Worm (Caenorhabditis elegans): Measurements from ENCODE around the gene K12H4.3.

The K12H4.3 gene

ce11 chrIII:8093079-8093623 lies 47.3 kb downstream of the K12H4.3 start, which contains the start of gene K06H7.2:
Gene K06H7.2, plus strand, starts transcription at chrIII:8093573.
- TF ChIP-seq nhr-28 (tag; optimal IDR thresholded peaks at IDR 0.05) (no peak), mab-5 (tag; optimal IDR thresholded peaks at IDR 0.05) (no peak), lin-13 (tag; optimal IDR thresholded peaks at IDR 0.05) (no peak), snpc-4 (tag; optimal IDR thresholded peaks at IDR 0.05) (no peak), unc-120 (tag; optimal IDR thresholded peaks at IDR 0.05; ENCODE audit: poor library complexity, severe bottlenecking) (no peak), ham-2 (GFP tag; optimal IDR thresholded peaks at IDR 0.05) (no peak), lsy-2 (tag; optimal IDR thresholded peaks at IDR 0.05) (peak; percentile 77), drap-1 (GFP tag; optimal IDR thresholded peaks at IDR 0.05) (no peak), ceh-39 (tag; optimal IDR thresholded peaks at IDR 0.05) (no peak), bed-3 (GFP tag; optimal IDR thresholded peaks at IDR 0.05) (no peak), lin-32 (GFP tag; optimal IDR thresholded peaks at IDR 0.05) (no peak), unc-62 (GFP tag; optimal IDR thresholded peaks at IDR 0.05) (peak; percentile 74), cnd-1 (tag; optimal IDR thresholded peaks at IDR 0.05) (no peak), elt-1 (tag; optimal IDR thresholded peaks at IDR 0.05; ENCODE audit: borderline replicate concordance, insufficient read depth) (no peak), hlh-1 (tag; optimal IDR thresholded peaks at IDR 0.05) (peak; percentile 53), nhr-12 (tag; optimal IDR thresholded peaks at IDR 0.05) (no peak), flh-1 (GFP tag; optimal IDR thresholded peaks at IDR 0.05) (no peak), nhr-237 (tag; optimal IDR thresholded peaks at IDR 0.05) (peak; percentile 53), ces-1 (GFP tag; optimal IDR thresholded peaks at IDR 0.05) (peak; percentile 91), nhr-2 (tag; optimal IDR thresholded peaks at IDR 0.05) (no peak), tbx-8 (GFP tag; optimal IDR thresholded peaks at IDR 0.05) (no peak), mep-1 (tag; optimal IDR thresholded peaks at IDR 0.05) (peak; percentile 84), elt-3 (tag; optimal IDR thresholded peaks at IDR 0.05) (no peak), unc-39 (tag; optimal IDR thresholded peaks at IDR 0.05) (no peak), sem-2 (GFP tag; optimal IDR thresholded peaks at IDR 0.05) (no peak), nhr-76 (tag; optimal IDR thresholded peaks at IDR 0.05) (no peak), zip-8 (tag; optimal IDR thresholded peaks at IDR 0.05) (no peak), ceh-43 (GFP tag; optimal IDR thresholded peaks at IDR 0.05) (no peak), blmp-1 (tag; optimal IDR thresholded peaks at IDR 0.05) (no peak), pha-4 (tag; optimal IDR thresholded peaks at IDR 0.05) (peak; percentile 74), ztf-11 (tag; optimal IDR thresholded peaks at IDR 0.05) (no peak), mls-2 (tag; optimal IDR thresholded peaks at IDR 0.05) (peak; percentile 19)
